Worm (Caenorhabditis elegans) whole organism, L2 larva: ENCODE results near the gene dsl-7.

Experiments used
- ama-1 ChIP-seq: fragments of 150-350 bp; optimal IDR thresholded peaks from 2 replicates; lab custom pipeline; 2018; ENCODE audit warnings: inconsistent platforms
- blmp-1 ChIP-seq: sonication (generic microtip); optimal IDR thresholded peaks from 2 replicates; lab custom pipeline; 2017; ENCODE audit warnings: missing genetic modification characterization, mild to moderate bottlenecking, missing compliant biosample characterization, antibody characterized with exemption, moderate library complexity; ENCODE audit not compliant: insufficient read depth
- elt-1 ChIP-seq: fragments of 150-350 bp; optimal IDR thresholded peaks from 2 replicates; lab custom pipeline; 2014; ENCODE audit warnings: missing biosample characterization, missing genetic modification characterization
- lin-13 ChIP-seq: fragments of 150-350 bp; optimal IDR thresholded peaks from 2 replicates; lab custom pipeline; 2014; ENCODE audit warnings: missing biosample characterization, missing genetic modification reagents, missing genetic modification characterization
- mdl-1 ChIP-seq, 2 experiments: fragments of 150-350 bp in 1 of 2; sonication (generic microtip) in 1 of 2; optimal IDR thresholded peaks; 2 replicates each; lab custom pipeline; 2017; ENCODE audit warnings: missing biosample characterization in 2 of 2, missing genetic modification characterization in 2 of 2
- sem-4 ChIP-seq: fragments of 150-350 bp; optimal IDR thresholded peaks from 2 replicates; lab custom pipeline; 2014; ENCODE audit warnings: missing biosample characterization, missing genetic modification reagents, missing genetic modification characterization
- snpc-4 ChIP-seq: fragments of 150-350 bp; optimal IDR thresholded peaks from 2 replicates; lab custom pipeline; 2014; ENCODE audit warnings: missing biosample characterization, missing genetic modification characterization
- ztf-11 ChIP-seq: sonication (generic microtip); optimal IDR thresholded peaks from 2 replicates; lab custom pipeline; 2017; ENCODE audit warnings: missing biosample characterization, missing genetic modification characterization

DNA sequence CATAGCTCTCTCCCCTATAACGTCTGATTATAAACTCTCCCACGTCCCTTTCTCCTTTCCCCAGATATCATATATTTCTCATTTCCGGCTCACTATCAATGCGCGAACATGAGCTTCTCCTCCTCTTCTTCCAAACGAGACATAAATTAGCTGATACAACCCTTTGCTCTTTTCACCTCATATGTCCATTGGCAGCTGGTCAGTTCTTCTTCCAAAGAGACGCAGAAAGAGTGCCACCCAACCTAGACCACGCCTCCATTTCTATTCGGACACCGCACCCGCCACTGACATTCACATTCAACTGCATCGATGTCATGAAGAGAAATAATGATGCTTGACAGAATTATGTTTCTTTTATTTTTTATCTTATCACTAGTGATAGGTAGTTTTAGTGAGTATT lies 25.8 kb downstream of the dsl-7 start, which contains the start of gene fmi-1:
- TF ChIP-seq blmp-1 (tag; lab: Kevin White, UChicago) (no peak), sem-4 (tag; lab: Kevin White, UChicago) (no peak), mdl-1 (tag; optimal IDR thresholded peaks at IDR 0.05; lab: Kevin White, UChicago) (no peak), elt-1 (tag; lab: Kevin White, UChicago) (no peak), ztf-11 (tag; lab: Kevin White, UChicago) (no peak), lin-13 (GFP tag; lab: Kevin White, UChicago) (no peak), ama-1 (no peak), snpc-4 (tag; lab: Kevin White, UChicago) (no peak)
